Worm (Caenorhabditis elegans) whole organism, L1 larva: ENCODE measurements around the gene C09B7.2.

Experiments
- aha-1 ChIP-seq: fragments of 150-350 bp; optimal IDR thresholded peaks from 2 replicates; lab custom pipeline; 2014; ENCODE audit warnings: missing biosample characterization, missing genetic modification characterization
- ceh-8 ChIP-seq: fragments of 200-800 bp; sonication (Bioruptor generic); optimal IDR thresholded peaks from 2 replicates; lab custom pipeline; 2018; ENCODE audit warnings: mild to moderate bottlenecking, missing genetic modification characterization, moderate library complexity, missing compliant biosample characterization
- elt-3 ChIP-seq, 6 experiments: fragments of 150-350 bp in 1 of 6; sonication (generic microtip); optimal IDR thresholded peaks; 2 replicates each; lab custom pipeline; 2017 to 2018; ENCODE audit warnings: missing biosample characterization in 6 of 6, missing genetic modification characterization in 6 of 6, inconsistent platforms in 1 of 6
- hlh-17 ChIP-seq: fragments of 200-800 bp; sonication (Bioruptor generic); optimal IDR thresholded peaks from 2 replicates; lab custom pipeline; 2018; ENCODE audit warnings: missing genetic modification characterization, mild to moderate bottlenecking, missing compliant biosample characterization, moderate library complexity, borderline replicate concordance
- lin-15B ChIP-seq: fragments of 150-350 bp; sonication (generic microtip); optimal IDR thresholded peaks from 3 replicates; lab custom pipeline; 2014; ENCODE audit warnings: missing biosample characterization, missing genetic modification characterization
- lin-39 ChIP-seq: fragments of 150-350 bp; optimal IDR thresholded peaks from 2 replicates; lab custom pipeline; 2014; ENCODE audit warnings: missing biosample characterization, missing genetic modification reagents, missing genetic modification characterization
- mep-1 ChIP-seq: fragments of 150-350 bp; optimal IDR thresholded peaks from 2 replicates; lab custom pipeline; 2014; ENCODE audit warnings: missing biosample characterization, missing genetic modification characterization
- pax-3 ChIP-seq: fragments of 200-800 bp; sonication (Bioruptor generic); optimal IDR thresholded peaks from 2 replicates; lab custom pipeline; 2018; ENCODE audit warnings: mild to moderate bottlenecking, missing genetic modification characterization, moderate library complexity, missing compliant biosample characterization
- skn-1 ChIP-seq: fragments of 150-350 bp; optimal IDR thresholded peaks from 2 replicates; lab custom pipeline; 2014; ENCODE audit warnings: missing biosample characterization, missing genetic modification characterization
- unc-98 ChIP-seq: fragments of 200-800 bp; sonication (Bioruptor generic); IDR thresholded peaks from 2 replicates; pipeline ENCODE4 v1.3.6; 2022; ENCODE audit warnings: missing genetic modification characterization, missing compliant biosample characterization

- TF ChIP-seq skn-1 (tag; lab: Kevin White, UChicago) (no peak), aha-1 (tag; lab: Kevin White, UChicago) (no peak), elt-3 (tag; optimal IDR thresholded peaks at IDR 0.05; lab: Kevin White, UChicago) (no peak), mep-1 (tag; lab: Kevin White, UChicago) (no peak), lin-39 (tag; lab: Kevin White, UChicago) (no peak), unc-98 (GFP tag; lab: Robert Waterston, UW) (no peak), ceh-8 (GFP tag; lab: Kevin White, UChicago) (no peak), hlh-17 (GFP tag; lab: Kevin White, UChicago) (no peak), lin-15B (tag; lab: Kevin White, UChicago) (no peak), pax-3 (tag; lab: Kevin White, UChicago) (no peak)
Observed at ce11 chrX:2707480-2708015, 39.6 kb downstream of the C09B7.2 start.
